Worm (Caenorhabditis elegans): ENCODE data around the gene F09E5.7.

Gene F09E5.7

ce11 chrII:5353642-5354041, 1.7 kb downstream of the F09E5.7 start (continued):
- peak; percentile 88 for TF ChIP-seq die-1 (tag; optimal IDR thresholded peaks at IDR 0.05)
- peak; percentile 37 for TF ChIP-seq hlh-12 (tag; optimal IDR thresholded peaks at IDR 0.05)
- TF ChIP-seq ets-4 (GFP tag; optimal IDR thresholded peaks at IDR 0.05), result no peak
- TF ChIP-seq ccch-3 (GFP tag; optimal IDR thresholded peaks at IDR 0.05), result no peak
- peak; percentile 39; the same call in 1 of the 2 replicates for TF ChIP-seq cebp-1 (GFP tag; IDR thresholded peaks at IDR 0.05)
- peak; percentile 66 for TF ChIP-seq cebp-1 (tag; optimal IDR thresholded peaks at IDR 0.05)
- TF ChIP-seq unc-130 (GFP tag; optimal IDR thresholded peaks at IDR 0.05), result peak; percentile 40
- peak; percentile 86 for TF ChIP-seq repo-1 (tag; optimal IDR thresholded peaks at IDR 0.05)
- TF ChIP-seq dpff-1 (tag; optimal IDR thresholded peaks at IDR 0.05), result peak; percentile 84
- peak; percentile 95 for TF ChIP-seq F10E7.11 (tag; optimal IDR thresholded peaks at IDR 0.05)
- TF ChIP-seq lsy-27 (tag; optimal IDR thresholded peaks at IDR 0.05; ENCODE audit: borderline replicate concordance, insufficient read depth), result no peak
- TF ChIP-seq Y79H2A.3 (GFP tag; conservative IDR thresholded peaks at IDR 0.05), result no peak
- TF ChIP-seq B0019.2 (GFP tag; conservative IDR thresholded peaks at IDR 0.05), result no peak
- 0 out of 2 replicates have a peak, but pooled peaks have one; percentile 66 for TF ChIP-seq F37B4.10 (GFP tag; IDR thresholded peaks at IDR 0.05)
- TF ChIP-seq mel-28 (tag; optimal IDR thresholded peaks at IDR 0.05; ENCODE audit: borderline replicate concordance), result no peak
- TF ChIP-seq egl-18 (GFP tag; IDR thresholded peaks at IDR 0.05), result no peak
- TF ChIP-seq snpc-4 (GFP tag; optimal IDR thresholded peaks at IDR 0.05), result peak; percentile 8
- peak in 3 of 4 experiments; percentile 38 to 52 (median 49) for TF ChIP-seq snpc-4 (tag; optimal IDR thresholded peaks at IDR 0.05)
- TF ChIP-seq egl-44 (GFP tag; IDR thresholded peaks at IDR 0.05), result peak; percentile 64; the same call in 1 of the 2 replicates
- TF ChIP-seq snpc-1.1 (tag; optimal IDR thresholded peaks at IDR 0.05; ENCODE audit: insufficient read depth), result peak; percentile 43
- peak; percentile 69; the same call in 1 of the 2 replicates for TF ChIP-seq ekl-4 (GFP tag; IDR thresholded peaks at IDR 0.05)
- TF ChIP-seq lin-26 (GFP tag; IDR thresholded peaks at IDR 0.05), result peak; percentile 96
- no peak for TF ChIP-seq mcd-1 (GFP tag; IDR thresholded peaks at IDR 0.05)
- peak; percentile 0 for TF ChIP-seq B0035.1 (tag; optimal IDR thresholded peaks at IDR 0.05)
- peak; percentile 69 for TF ChIP-seq nhr-27 (tag; optimal IDR thresholded peaks at IDR 0.05)
- peak; percentile 50; the same call in 1 of the 2 replicates for TF ChIP-seq C06A6.2 (GFP tag; conservative IDR thresholded peaks at IDR 0.05)
- TF ChIP-seq ZK185.1 (tag; optimal IDR thresholded peaks at IDR 0.05; ENCODE audit: poor library complexity, severe bottlenecking), result peak; percentile 54
- peak; percentile 9 for TF ChIP-seq ceh-27 (GFP tag; optimal IDR thresholded peaks at IDR 0.05)
- TF ChIP-seq aptf-2 (GFP tag; conservative IDR thresholded peaks at IDR 0.05), result no peak
- TF ChIP-seq T07F8.4 (tag; optimal IDR thresholded peaks at IDR 0.05), result no peak
- peak; percentile 85 for TF ChIP-seq hrde-1 (tag; optimal IDR thresholded peaks at IDR 0.05; ENCODE audit: borderline replicate concordance)
- peak; percentile 28 for TF ChIP-seq madf-10 (tag; optimal IDR thresholded peaks at IDR 0.05)
- no peak for TF ChIP-seq sptf-2 (GFP tag; optimal IDR thresholded peaks at IDR 0.05)
- peak; percentile 60 for TF ChIP-seq F49E8.2 (tag; optimal IDR thresholded peaks at IDR 0.05; ENCODE audit: insufficient read depth)
- TF ChIP-seq lin-54 (GFP tag; optimal IDR thresholded peaks at IDR 0.05), result peak; percentile 71
- no peak for TF ChIP-seq efl-1 (GFP tag; optimal IDR thresholded peaks at IDR 0.05)
- TF ChIP-seq K11D2.4 (GFP tag; IDR thresholded peaks at IDR 0.05), result no peak
- peak; percentile 72 for TF ChIP-seq madf-6 (GFP tag; IDR thresholded peaks at IDR 0.05)
- TF ChIP-seq rcor-1 (GFP tag; IDR thresholded peaks at IDR 0.05), result no peak
- TF ChIP-seq snpc-1.3 (tag; optimal IDR thresholded peaks at IDR 0.05; ENCODE audit: insufficient read depth), result peak; percentile 68
- no peak for TF ChIP-seq bed-2 (GFP tag; IDR thresholded peaks at IDR 0.05)
- peak; percentile 76 for TF ChIP-seq chd-7 (tag; optimal IDR thresholded peaks at IDR 0.05)
- TF ChIP-seq tlf-1 (GFP tag; optimal IDR thresholded peaks at IDR 0.05), result peak; percentile 10
- TF ChIP-seq unc-62 (GFP tag; optimal IDR thresholded peaks at IDR 0.05), result no peak
- TF ChIP-seq F22D6.2 (tag; optimal IDR thresholded peaks at IDR 0.05), result peak; percentile 40
- no peak for TF ChIP-seq sea-2 (GFP tag; IDR thresholded peaks at IDR 0.05)
- no peak for TF ChIP-seq nhr-120 (GFP tag; IDR thresholded peaks at IDR 0.05)
- peak; percentile 90 for TF ChIP-seq zim-3 (tag; optimal IDR thresholded peaks at IDR 0.05)
